Fruit fly (Drosophila melanogaster) whole organism, embryonic: ENCODE results near the gene CG15160.

Source experiments
- BtbVII ChIP-seq: fragments of 200-800 bp; sonication (Bioruptor generic); optimal IDR thresholded peaks from 3 replicates; lab custom pipeline; 2017; ENCODE audit warnings: missing biosample characterization, mild to moderate bottlenecking, missing genetic modification characterization
- CG10565 ChIP-seq: fragments of 200-800 bp; sonication (Bioruptor generic); optimal IDR thresholded peaks from 3 replicates; lab custom pipeline; 2016; ENCODE audit warnings: missing biosample characterization, mild to moderate bottlenecking, missing genetic modification characterization
- CG10654 ChIP-seq: fragments of 200-800 bp; sonication (Bioruptor generic); optimal IDR thresholded peaks from 2 replicates; lab custom pipeline; 2016; ENCODE audit warnings: missing biosample characterization, missing genetic modification characterization
- CG11696 ChIP-seq: fragments of 200-800 bp; sonication (Bioruptor generic); IDR thresholded peaks from 2 replicates; pipeline ENCODE4 v1.3.6; 2022; ENCODE audit warnings: missing biosample characterization, missing genetic modification characterization
- CG12104 ChIP-seq: fragments of 200-800 bp; sonication (Bioruptor generic); optimal IDR thresholded peaks from 3 replicates; lab custom pipeline; 2016; ENCODE audit warnings: missing biosample characterization, missing genetic modification characterization
- CG12219 ChIP-seq: fragments of 200-800 bp; sonication (Bioruptor generic); optimal IDR thresholded peaks from 3 replicates; lab custom pipeline; 2018; ENCODE audit warnings: missing biosample characterization, mild to moderate bottlenecking, missing genetic modification characterization
- CG12942 ChIP-seq: fragments of 200-800 bp; sonication (Bioruptor generic); optimal IDR thresholded peaks from 3 replicates; lab custom pipeline; 2016; ENCODE audit warnings: missing biosample characterization, missing genetic modification characterization
- CG14050 ChIP-seq: fragments of 200-800 bp; sonication (Bioruptor generic); IDR thresholded peaks from 3 replicates; pipeline ENCODE4 v1.3.6; 2022; ENCODE audit warnings: missing biosample characterization, missing genetic modification characterization
- CG15011 ChIP-seq: fragments of 200-800 bp; sonication (Bioruptor generic); optimal IDR thresholded peaks from 3 replicates; lab custom pipeline; 2018; ENCODE audit warnings: missing biosample characterization, mild to moderate bottlenecking, missing genetic modification characterization
- CG1602 ChIP-seq: fragments of 200-800 bp; sonication (Bioruptor generic); optimal IDR thresholded peaks from 3 replicates; lab custom pipeline; 2016; ENCODE audit warnings: missing biosample characterization, missing genetic modification characterization
- CG16863 ChIP-seq: fragments of 200-800 bp; sonication (Bioruptor generic); optimal IDR thresholded peaks from 3 replicates; lab custom pipeline; 2016; ENCODE audit warnings: missing biosample characterization, missing genetic modification characterization
- CG17385 ChIP-seq: fragments of 200-800 bp; sonication (Bioruptor generic); optimal IDR thresholded peaks from 3 replicates; lab custom pipeline; 2018; ENCODE audit warnings: missing biosample characterization, mild to moderate bottlenecking, missing genetic modification characterization
- CG17829 ChIP-seq: fragments of 200-800 bp; optimal IDR thresholded peaks from 2 replicates; lab custom pipeline; 2019; ENCODE audit warnings: missing biosample characterization, mild to moderate bottlenecking, missing genetic modification characterization, moderate library complexity
- CG2199 ChIP-seq: fragments of 200-800 bp; sonication (Bioruptor generic); IDR thresholded peaks from 3 replicates; pipeline ENCODE4 v1.3.6; 2022; ENCODE audit warnings: missing biosample characterization, missing genetic modification characterization
- CG3065 ChIP-seq: fragments of 200-800 bp; sonication (Bioruptor generic); optimal IDR thresholded peaks from 2 replicates; lab custom pipeline; 2016; ENCODE audit warnings: missing biosample characterization, missing genetic modification characterization
- CG3838 ChIP-seq: fragments of 200-800 bp; sonication (Bioruptor generic); optimal IDR thresholded peaks from 3 replicates; lab custom pipeline; 2016; ENCODE audit warnings: missing biosample characterization, missing genetic modification characterization
- CG4328 ChIP-seq: fragments of 200-800 bp; sonication (Bioruptor generic); optimal IDR thresholded peaks from 3 replicates; lab custom pipeline; 2017; ENCODE audit warnings: missing biosample characterization, missing genetic modification reagents, missing genetic modification characterization
- CG43689 ChIP-seq: fragments of 200-800 bp; sonication (Bioruptor generic); IDR thresholded peaks from 2 replicates; pipeline ENCODE4 v1.3.6; 2022; ENCODE audit warnings: missing biosample characterization, missing genetic modification characterization
- CG6272 ChIP-seq: fragments of 200-800 bp; sonication (Bioruptor generic); IDR thresholded peaks from 2 replicates; pipeline ENCODE4 v1.3.6; 2022; ENCODE audit warnings: missing biosample characterization, missing genetic modification characterization
- CG6765 ChIP-seq: fragments of 200-800 bp; sonication (Bioruptor generic); optimal IDR thresholded peaks from 3 replicates; lab custom pipeline; 2017; ENCODE audit warnings: missing biosample characterization, mild to moderate bottlenecking, missing genetic modification characterization
- CG7372 ChIP-seq: fragments of 200-800 bp; sonication (Bioruptor generic); IDR thresholded peaks from 2 replicates; pipeline ENCODE4 v1.3.6; 2022; ENCODE audit warnings: missing biosample characterization, missing genetic modification characterization
- CG9437 ChIP-seq: fragments of 200-800 bp; sonication (Bioruptor generic); optimal IDR thresholded peaks from 2 replicates; lab custom pipeline; 2018; ENCODE audit warnings: missing biosample characterization, mild to moderate bottlenecking, missing genetic modification characterization
- HLH4C ChIP-seq: fragments of 200-800 bp; sonication (Bioruptor generic); IDR thresholded peaks from 3 replicates; pipeline ENCODE4 v1.3.6; 2022; ENCODE audit warnings: missing biosample characterization, missing genetic modification characterization; ENCODE audit not compliant: partially characterized antibody
- Hmx ChIP-seq: fragments of 200-800 bp; sonication (Bioruptor generic); optimal IDR thresholded peaks from 2 replicates; lab custom pipeline; 2016; ENCODE audit warnings: missing biosample characterization, missing genetic modification characterization
- Jarid2 ChIP-seq: fragments of 200-800 bp; sonication (Bioruptor generic); optimal IDR thresholded peaks from 3 replicates; lab custom pipeline; 2017; ENCODE audit warnings: mild to moderate bottlenecking, missing biosample characterization, missing genetic modification reagents, missing genetic modification characterization
- MESR4 ChIP-seq: fragments of 200-800 bp; sonication (Bioruptor generic); optimal IDR thresholded peaks from 2 replicates; lab custom pipeline; 2018; ENCODE audit warnings: missing biosample characterization, mild to moderate bottlenecking, missing genetic modification characterization, moderate library complexity
- Nf-YA ChIP-seq: fragments of 200-800 bp; sonication (Bioruptor generic); IDR thresholded peaks from 2 replicates; pipeline ENCODE4 v1.3.6; 2022; ENCODE audit warnings: missing biosample characterization, missing genetic modification characterization
- Oaz ChIP-seq: fragments of 200-800 bp; sonication (Bioruptor generic); IDR thresholded peaks from 2 replicates; pipeline ENCODE4 v1.3.6; 2022; ENCODE audit warnings: missing biosample characterization, missing genetic modification characterization
- Poxn ChIP-seq: fragments of 200-800 bp; sonication (Bioruptor generic); IDR thresholded peaks from 2 replicates; pipeline ENCODE4 v1.3.6; 2022; ENCODE audit warnings: missing biosample characterization, missing genetic modification characterization
- Ravus ChIP-seq: fragments of 200-800 bp; sonication (Bioruptor generic); IDR thresholded peaks from 2 replicates; pipeline ENCODE4 v1.3.6; 2022; ENCODE audit warnings: missing biosample characterization, missing genetic modification characterization
- Sox100B ChIP-seq: fragments of 200-800 bp; sonication (Bioruptor generic); optimal IDR thresholded peaks from 3 replicates; lab custom pipeline; 2018; ENCODE audit warnings: missing biosample characterization, mild to moderate bottlenecking, missing genetic modification characterization
- Taf1 ChIP-seq: fragments of 200-800 bp; sonication (Bioruptor generic); IDR thresholded peaks from 2 replicates; pipeline ENCODE4 v1.3.6; 2022; ENCODE audit warnings: missing biosample characterization, missing genetic modification characterization
- YL-1 ChIP-seq: fragments of 200-800 bp; sonication (Bioruptor generic); optimal IDR thresholded peaks from 3 replicates; lab custom pipeline; 2017; ENCODE audit warnings: missing biosample characterization, mild to moderate bottlenecking, missing genetic modification characterization
- bcd ChIP-seq: fragments of 200-800 bp; sonication (Bioruptor generic); optimal IDR thresholded peaks from 2 replicates; lab custom pipeline; 2017; ENCODE audit warnings: missing biosample characterization, mild to moderate bottlenecking, missing genetic modification characterization
- bigmax ChIP-seq: fragments of 200-800 bp; sonication (Bioruptor generic); optimal IDR thresholded peaks from 2 replicates; lab custom pipeline; 2018; ENCODE audit warnings: missing biosample characterization, mild to moderate bottlenecking, missing genetic modification characterization
- crp ChIP-seq, 2 experiments: fragments of 200-800 bp; sonication (Bioruptor generic); optimal IDR thresholded peaks; 2 replicates in 1 of 2; 3 replicates in 1 of 2; lab custom pipeline; 2017; ENCODE audit warnings: missing biosample characterization in 2 of 2, missing genetic modification characterization in 2 of 2, mild to moderate bottlenecking in 1 of 2, moderate library complexity in 1 of 2
- danr ChIP-seq: fragments of 200-800 bp; sonication (Bioruptor generic); IDR thresholded peaks from 2 replicates; pipeline ENCODE4 v1.3.6; 2022; ENCODE audit warnings: missing biosample characterization, missing genetic modification characterization
- dimm ChIP-seq: fragments of 200-800 bp; sonication (Bioruptor generic); IDR thresholded peaks from 2 replicates; pipeline ENCODE4 v1.3.6; 2022; ENCODE audit warnings: missing biosample characterization, missing genetic modification characterization
- dm ChIP-seq: fragments of 200-800 bp; sonication (Bioruptor generic); optimal IDR thresholded peaks from 3 replicates; lab custom pipeline; 2016; ENCODE audit warnings: missing biosample characterization, missing genetic modification characterization
- dmrt99B ChIP-seq: fragments of 200-800 bp; sonication (Bioruptor generic); optimal IDR thresholded peaks from 2 replicates; lab custom pipeline; 2018; ENCODE audit warnings: missing biosample characterization, mild to moderate bottlenecking, missing genetic modification characterization, moderate library complexity
- fd3F ChIP-seq: fragments of 200-800 bp; sonication (Bioruptor generic); optimal IDR thresholded peaks from 2 replicates; lab custom pipeline; 2018; ENCODE audit warnings: missing biosample characterization, mild to moderate bottlenecking, missing genetic modification characterization, moderate library complexity
- kah ChIP-seq: fragments of 200-800 bp; sonication (Bioruptor generic); optimal IDR thresholded peaks from 2 replicates; lab custom pipeline; 2018; ENCODE audit warnings: missing biosample characterization, mild to moderate bottlenecking, missing genetic modification characterization
- lmd ChIP-seq: fragments of 200-800 bp; sonication (Bioruptor generic); IDR thresholded peaks from 2 replicates; pipeline ENCODE4 v1.3.6; 2022; ENCODE audit warnings: missing biosample characterization, missing genetic modification characterization
- maf-S ChIP-seq: fragments of 200-800 bp; sonication (Bioruptor generic); optimal IDR thresholded peaks from 2 replicates; lab custom pipeline; 2016; ENCODE audit warnings: missing biosample characterization, missing genetic modification characterization
- sisA ChIP-seq: fragments of 200-800 bp; sonication (Bioruptor generic); IDR thresholded peaks from 2 replicates; pipeline ENCODE4 v1.3.6; 2022; ENCODE audit warnings: missing biosample characterization, missing genetic modification characterization
- sqz ChIP-seq: fragments of 200-800 bp; sonication (Bioruptor generic); optimal IDR thresholded peaks from 3 replicates; lab custom pipeline; 2018; ENCODE audit warnings: missing biosample characterization, mild to moderate bottlenecking, missing genetic modification characterization
- tio ChIP-seq: fragments of 200-800 bp; sonication (Bioruptor generic); optimal IDR thresholded peaks from 2 replicates; lab custom pipeline; 2017; ENCODE audit warnings: missing biosample characterization, missing genetic modification characterization, inconsistent platforms
- tll ChIP-seq, 2 experiments: fragments of 200-800 bp in 1 of 2; fragments of >200 bp in 1 of 2; sonication (Bioruptor generic) in 1 of 2; optimal IDR thresholded peaks; 2 replicates each; lab custom pipeline; 2017 to 2019; ENCODE audit warnings: missing biosample characterization in 2 of 2, missing genetic modification characterization in 2 of 2, mild to moderate bottlenecking in 1 of 2, moderate library complexity in 1 of 2
- tna ChIP-seq: fragments of 200-800 bp; sonication (Bioruptor generic); IDR thresholded peaks from 2 replicates; pipeline ENCODE4 v1.3.6; 2022; ENCODE audit warnings: missing biosample characterization, missing genetic modification characterization; ENCODE audit not compliant: partially characterized antibody
- trh ChIP-seq: fragments of 200-800 bp; sonication (Bioruptor generic); optimal IDR thresholded peaks from 2 replicates; lab custom pipeline; 2016; ENCODE audit warnings: missing biosample characterization, missing genetic modification characterization

Gene CG15160

DNA sequence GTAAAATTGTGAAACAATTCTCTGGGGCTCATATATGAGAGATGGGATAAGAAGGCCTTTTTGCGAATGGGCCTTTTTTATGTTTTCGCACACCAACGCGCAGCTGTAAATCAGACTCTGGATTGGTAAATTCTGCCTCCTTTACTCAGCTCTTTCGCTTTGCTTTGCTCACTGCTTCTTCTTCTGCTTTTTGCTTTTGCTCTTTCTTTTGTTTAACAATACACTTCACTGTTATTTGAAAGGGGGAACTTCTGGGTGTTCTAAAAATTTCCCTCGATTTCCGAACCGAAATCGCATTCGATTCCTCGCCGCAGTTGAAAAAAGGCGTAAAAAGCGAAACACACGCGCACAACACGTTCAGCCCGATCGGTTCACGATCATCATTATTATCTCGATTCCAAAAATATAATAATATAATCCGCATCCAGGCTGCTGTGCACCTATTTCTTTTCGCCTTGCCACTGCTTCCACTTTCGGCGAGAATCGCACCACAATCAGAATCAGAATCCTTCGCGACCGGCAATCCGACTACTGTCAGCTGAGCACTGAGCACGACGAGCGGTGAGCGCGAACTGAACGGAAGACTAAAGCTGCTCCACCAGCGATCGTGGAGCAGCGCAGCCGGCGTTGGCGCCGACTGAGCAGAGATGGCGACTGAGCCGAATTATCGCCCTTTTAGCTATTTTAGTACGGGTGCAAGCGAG, 18.8 kb upstream of the CG15160 start (continued):
- TF ChIP-seq trh (GFP tag; lab: Kevin White, UChicago) (no peak), HLH4C (no peak; the same call in 2 of the 3 replicates), tna (GFP tag; lab: Robert Waterston, UW) (no peak), CG6272 (no peak), bigmax (GFP tag; lab: Kevin White, UChicago) (no peak), dmrt99B (tag; lab: Kevin White, UChicago) (no peak), CG12219 (GFP tag; lab: Kevin White, UChicago) (no peak), lmd (GFP tag; lab: Robert Waterston, UW) (no peak), Nf-YA (GFP tag; lab: Robert Waterston, UW) (0 out of 2 replicates have a peak, but pooled peaks have one; percentile 16), Hmx (GFP tag; lab: Kevin White, UChicago) (no peak), CG10565 (GFP tag; lab: Kevin White, UChicago) (no peak), BtbVII (GFP tag; lab: Kevin White, UChicago) (no peak), CG1602 (GFP tag; lab: Kevin White, UChicago) (no peak), CG14050 (GFP tag; lab: Robert Waterston, UW) (no peak), tll (GFP tag; optimal IDR thresholded peaks at IDR 0.05; lab: Kevin White, UChicago) (no peak), Jarid2 (GFP tag; lab: Kevin White, UChicago) (peak; percentile 98), kah (GFP tag; lab: Kevin White, UChicago) (peak; percentile 13), bcd (GFP tag; lab: Kevin White, UChicago) (peak; percentile 19), Sox100B (GFP tag; lab: Kevin White, UChicago) (no peak), crp (GFP tag; optimal IDR thresholded peaks at IDR 0.05; lab: Kevin White, UChicago) (no peak), CG12942 (GFP tag; lab: Kevin White, UChicago) (no peak), dimm (GFP tag; lab: Robert Waterston, UW) (no peak), CG7372 (0 out of 2 replicates have a peak, but pooled peaks have one; percentile 19), CG3838 (GFP tag; lab: Kevin White, UChicago) (no peak), dm (GFP tag; lab: Kevin White, UChicago) (no peak), maf-S (GFP tag; lab: Kevin White, UChicago) (no peak), CG16863 (GFP tag; lab: Kevin White, UChicago) (no peak), YL-1 (no peak), sqz (GFP tag; lab: Kevin White, UChicago) (no peak), CG2199 (GFP tag; lab: Robert Waterston, UW) (peak; percentile 83), MESR4 (GFP tag; lab: Kevin White, UChicago) (no peak), CG9437 (GFP tag; lab: Kevin White, UChicago) (no peak), CG17829 (tag; lab: Kevin White, UChicago) (peak; percentile 9), CG17385 (peak; percentile 9), danr (GFP tag; lab: Robert Waterston, UW) (no peak), CG6765 (GFP tag; lab: Kevin White, UChicago) (no peak), Taf1 (GFP tag; lab: Robert Waterston, UW) (no peak), fd3F (GFP tag; lab: Kevin White, UChicago) (no peak), CG43689 (GFP tag; lab: Robert Waterston, UW) (no peak), tio (GFP tag; lab: Kevin White, UChicago) (no peak), Oaz (GFP tag; lab: Robert Waterston, UW) (no peak), CG4328 (GFP tag; lab: Kevin White, UChicago) (no peak), Poxn (GFP tag; lab: Robert Waterston, UW) (no peak), CG11696 (no peak), CG15011 (no peak), CG10654 (GFP tag; lab: Kevin White, UChicago) (no peak), Ravus (no peak), CG3065 (GFP tag; lab: Kevin White, UChicago) (no peak), CG12104 (no peak), sisA (no peak)
